Fruit fly (Drosophila melanogaster) S2 (cell line): ENCODE results near the gene Nak.

Source experiments
- CG8478 ChIP-seq: fragments of >200 bp; optimal IDR thresholded peaks from 2 replicates; lab custom pipeline; 2018
- CTCF ChIP-seq, 2 experiments: fragments of >200 bp; optimal IDR thresholded peaks; 2 replicates each; lab custom pipeline; 2018

Nak gene

dm6 chr2L:18947515-18947998 lies 21.0 kb downstream of the Nak start:
- TF ChIP-seq CG8478, result no peak
- peak in 1 of 2 experiments; percentile 16 for TF ChIP-seq CTCF (optimal IDR thresholded peaks at IDR 0.05; lab: Kevin White, UChicago)

- TF ChIP-seq CTCF (optimal IDR thresholded peaks at IDR 0.05; lab: Kevin White, UChicago), result no peak
- TF ChIP-seq CG8478, result no peak
Measured at dm6 chr2L:18946636-18947514, 21.7 kb downstream of the Nak start.

dm6 chr2L:18945765-18946552 lies 22.6 kb downstream of the Nak start, which contains the start of gene CG46304:
Gene CG46304 (plus strand): TSS chr2L:18946305.
- TF ChIP-seq CG8478, result no peak

dm6 chr2L:18944175-18945012 lies 24.1 kb downstream of the Nak start:
- TF ChIP-seq CG8478, result no peak
- TF ChIP-seq CTCF (optimal IDR thresholded peaks at IDR 0.05; lab: Kevin White, UChicago), result no peak

dm6 chr2L:18943797-18944174 lies 24.8 kb downstream of the Nak start, which contains the start of gene ssp3:
Gene ssp3 (minus strand): TSS chr2L:18943960.
- TF ChIP-seq CG8478 (no peak), CTCF (optimal IDR thresholded peaks at IDR 0.05; lab: Kevin White, UChicago) (no peak)

dm6 chr2L:18943309-18943708 lies 25.2 kb downstream of the Nak start:
- TF ChIP-seq CG8478 (no peak), CTCF (optimal IDR thresholded peaks at IDR 0.05; lab: Kevin White, UChicago) (no peak)

- TF ChIP-seq CTCF (optimal IDR thresholded peaks at IDR 0.05; lab: Kevin White, UChicago) (peak; percentile 60 to 61), CG8478 (no peak)
Measured at dm6 chr2L:18936056-18936455, 32.5 kb downstream of the Nak start.

- TF ChIP-seq CG8478 (no peak), CTCF (optimal IDR thresholded peaks at IDR 0.05; lab: Kevin White, UChicago) (no peak)
Measured at dm6 chr2L:18934588-18934987, 34.0 kb downstream of the Nak start.

- no peak for TF ChIP-seq CG8478
- TF ChIP-seq CTCF (optimal IDR thresholded peaks at IDR 0.05; lab: Kevin White, UChicago), result no peak
Measured at dm6 chr2L:18933867-18934266, 34.7 kb downstream of the Nak start.

dm6 chr2L:18930352-18931122 lies 38.0 kb downstream of the Nak start:
- TF ChIP-seq CG8478 (no peak), CTCF (optimal IDR thresholded peaks at IDR 0.05; lab: Kevin White, UChicago) (peak; percentile 81 to 82)

- TF ChIP-seq CTCF (optimal IDR thresholded peaks at IDR 0.05; lab: Kevin White, UChicago) (no peak), CG8478 (no peak)
Measured at dm6 chr2L:18929595-18929994, 38.9 kb downstream of the Nak start.

- TF ChIP-seq CTCF (optimal IDR thresholded peaks at IDR 0.05; lab: Kevin White, UChicago) (no peak), CG8478 (no peak)
Measured at dm6 chr2L:18927891-18928290, 40.7 kb downstream of the Nak start.

dm6 chr2L:18925956-18926355 lies 42.6 kb downstream of the Nak start:
- no peak for TF ChIP-seq CTCF (optimal IDR thresholded peaks at IDR 0.05; lab: Kevin White, UChicago)
- no peak for TF ChIP-seq CG8478

dm6 chr2L:18925387-18925786 lies 43.2 kb downstream of the Nak start:
- TF ChIP-seq CG8478 (no peak), CTCF (optimal IDR thresholded peaks at IDR 0.05; lab: Kevin White, UChicago) (no peak)
